Worm (Caenorhabditis elegans) whole organism, L1 larva: Measurements from ENCODE around the gene T08B6.4.

ENCODE experiments used
- C34B4.2 ChIP-seq: sonication (generic microtip); optimal IDR thresholded peaks from 2 replicates; lab custom pipeline; 2017; ENCODE audit warnings: mild to moderate bottlenecking, missing genetic modification characterization, missing compliant biosample characterization
- ama-1 ChIP-seq: fragments of 150-350 bp; optimal IDR thresholded peaks from 2 replicates; lab custom pipeline; 2014
- efl-3 ChIP-seq: fragments of 200-800 bp; sonication (Bioruptor generic); optimal IDR thresholded peaks from 2 replicates; lab custom pipeline; 2018; ENCODE audit warnings: mild to moderate bottlenecking, missing genetic modification characterization, missing compliant biosample characterization
- hlh-4 ChIP-seq: sonication (generic microtip); optimal IDR thresholded peaks from 2 replicates; lab custom pipeline; 2016; ENCODE audit warnings: mild to moderate bottlenecking, missing genetic modification characterization, missing compliant biosample characterization
- lin-39 ChIP-seq: fragments of 150-350 bp; optimal IDR thresholded peaks from 2 replicates; lab custom pipeline; 2014; ENCODE audit warnings: missing biosample characterization, missing genetic modification reagents, missing genetic modification characterization
- nhr-77 ChIP-seq: fragments of 150-350 bp; optimal IDR thresholded peaks from 2 replicates; lab custom pipeline; 2014; ENCODE audit warnings: missing biosample characterization, missing genetic modification characterization

ce11 chrIV:4885435-4885834 is 20.1 kb upstream of the T08B6.4 start:
- TF ChIP-seq efl-3 (no peak), lin-39 (tag; lab: Kevin White, UChicago) (no peak), C34B4.2 (tag; lab: Kevin White, UChicago) (no peak), hlh-4 (tag; lab: Kevin White, UChicago) (no peak), nhr-77 (tag; lab: Kevin White, UChicago) (no peak), ama-1 (lab: Kevin White, UChicago) (no peak)
